Fruit fly (Drosophila melanogaster) whole organism, embryonic: Measurements from ENCODE around the gene inaF-B.

ENCODE experiments used
- Antp ChIP-seq: fragments of 200-800 bp; sonication (Bioruptor generic); optimal IDR thresholded peaks from 3 replicates; lab custom pipeline; 2016; ENCODE audit warnings: missing biosample characterization, missing genetic modification characterization
- Bdp1 ChIP-seq: fragments of 200-800 bp; sonication (Bioruptor generic); optimal IDR thresholded peaks from 3 replicates; lab custom pipeline; 2016; ENCODE audit warnings: missing biosample characterization, missing genetic modification characterization
- CG11085 ChIP-seq: fragments of 200-800 bp; sonication (Bioruptor generic); IDR thresholded peaks from 2 replicates; pipeline ENCODE4 v1.3.6; 2022; ENCODE audit warnings: missing biosample characterization, missing genetic modification characterization
- CG11504 ChIP-seq: fragments of 200-800 bp; sonication (Bioruptor generic); optimal IDR thresholded peaks from 3 replicates; lab custom pipeline; 2019; ENCODE audit warnings: missing biosample characterization, mild to moderate bottlenecking, missing genetic modification characterization, moderate library complexity
- CG12744 ChIP-seq: fragments of 200-800 bp; sonication (Bioruptor generic); optimal IDR thresholded peaks from 2 replicates; lab custom pipeline; 2016; ENCODE audit warnings: missing biosample characterization, missing genetic modification characterization
- CG13296 ChIP-seq: fragments of 200-800 bp; sonication (Bioruptor generic); optimal IDR thresholded peaks from 3 replicates; lab custom pipeline; 2018; ENCODE audit warnings: missing biosample characterization, mild to moderate bottlenecking, missing genetic modification characterization
- CG14014 ChIP-seq: fragments of 200-800 bp; sonication (Bioruptor generic); IDR thresholded peaks from 2 replicates; pipeline ENCODE4 v1.3.6; 2022; ENCODE audit warnings: missing biosample characterization, missing genetic modification characterization
- CG18011 ChIP-seq: fragments of 200-800 bp; sonication (Bioruptor generic); optimal IDR thresholded peaks from 2 replicates; lab custom pipeline; 2017; ENCODE audit warnings: missing biosample characterization, missing genetic modification characterization, mild to moderate bottlenecking, moderate library complexity, missing genotype
- CG2129 ChIP-seq: fragments of 200-800 bp; sonication (Bioruptor generic); IDR thresholded peaks from 2 replicates; pipeline ENCODE4 v1.3.6; 2022; ENCODE audit warnings: missing biosample characterization, missing genetic modification characterization; ENCODE audit not compliant: partially characterized antibody
- CG2875 ChIP-seq: fragments of 200-800 bp; sonication (Bioruptor generic); optimal IDR thresholded peaks from 2 replicates; lab custom pipeline; 2017; ENCODE audit warnings: missing biosample characterization, mild to moderate bottlenecking, missing genetic modification characterization, missing genetic modification reagents
- CG31224 ChIP-seq: fragments of 200-800 bp; sonication (Bioruptor generic); IDR thresholded peaks from 2 replicates; pipeline ENCODE4 v1.3.6; 2022; ENCODE audit warnings: missing biosample characterization, missing genetic modification characterization
- CG31388 ChIP-seq: fragments of 200-800 bp; sonication (Bioruptor generic); optimal IDR thresholded peaks from 2 replicates; lab custom pipeline; 2016; ENCODE audit warnings: missing biosample characterization, missing genetic modification characterization
- CG3281 ChIP-seq: fragments of 200-800 bp; sonication (Bioruptor generic); optimal IDR thresholded peaks from 3 replicates; lab custom pipeline; 2017; ENCODE audit warnings: missing biosample characterization, mild to moderate bottlenecking, missing genetic modification characterization
- CG3838 ChIP-seq: fragments of 200-800 bp; sonication (Bioruptor generic); optimal IDR thresholded peaks from 3 replicates; lab custom pipeline; 2016; ENCODE audit warnings: missing biosample characterization, missing genetic modification characterization
- CG4424 ChIP-seq: fragments of 200-800 bp; sonication (Bioruptor generic); optimal IDR thresholded peaks from 3 replicates; lab custom pipeline; 2016; ENCODE audit warnings: missing biosample characterization, missing genetic modification characterization
- CG4730 ChIP-seq: fragments of 200-800 bp; sonication (Bioruptor generic); IDR thresholded peaks from 2 replicates; pipeline ENCODE4 v1.3.6; 2022; ENCODE audit warnings: missing biosample characterization, missing genetic modification characterization
- CG7839 ChIP-seq: fragments of 200-800 bp; sonication (Bioruptor generic); optimal IDR thresholded peaks from 3 replicates; lab custom pipeline; 2018; ENCODE audit warnings: missing biosample characterization, mild to moderate bottlenecking, missing genetic modification characterization, moderate library complexity
- CG9609 ChIP-seq: fragments of 200-800 bp; sonication (Bioruptor generic); optimal IDR thresholded peaks from 3 replicates; lab custom pipeline; 2016; ENCODE audit warnings: missing biosample characterization, missing genetic modification characterization
- CG9876 ChIP-seq: fragments of 200-800 bp; sonication (Bioruptor generic); optimal IDR thresholded peaks from 2 replicates; lab custom pipeline; 2016; ENCODE audit warnings: missing biosample characterization, missing genetic modification characterization
- CG9932 ChIP-seq: fragments of 200-800 bp; sonication (Bioruptor generic); IDR thresholded peaks from 2 replicates; pipeline ENCODE4 v1.3.6; 2022; ENCODE audit warnings: missing biosample characterization, missing genetic modification characterization
- D19B ChIP-seq: fragments of 200-800 bp; sonication (Bioruptor generic); optimal IDR thresholded peaks from 2 replicates; lab custom pipeline; 2017; ENCODE audit warnings: missing biosample characterization, mild to moderate bottlenecking, missing genetic modification characterization
- Ets65A ChIP-seq: fragments of 200-800 bp; sonication (Bioruptor generic); peaks from one replicate; lab custom pipeline; 2016; ENCODE audit warnings: missing biosample characterization, missing genetic modification characterization
- HHEX ChIP-seq: fragments of 200-800 bp; sonication (Bioruptor generic); optimal IDR thresholded peaks from 3 replicates; lab custom pipeline; 2017; ENCODE audit warnings: missing biosample characterization, mild to moderate bottlenecking, missing genetic modification characterization, missing genetic modification reagents
- HLH3B ChIP-seq: fragments of 200-800 bp; sonication (Bioruptor generic); IDR thresholded peaks from 2 replicates; pipeline ENCODE4 v1.3.6; 2022; ENCODE audit warnings: missing biosample characterization, missing genetic modification characterization
- NfI ChIP-seq: fragments of 200-800 bp; sonication (Bioruptor generic); optimal IDR thresholded peaks from 3 replicates; lab custom pipeline; 2018; ENCODE audit warnings: missing biosample characterization, mild to moderate bottlenecking, missing genetic modification characterization, moderate library complexity
- Opbp ChIP-seq: fragments of 200-800 bp; sonication (Bioruptor generic); IDR thresholded peaks from 3 replicates; pipeline ENCODE4 v1.3.6; 2022; ENCODE audit warnings: missing biosample characterization, missing genetic modification characterization; ENCODE audit not compliant: partially characterized antibody
- Pdp1 ChIP-seq, 2 experiments: fragments of 200-800 bp; sonication (Bioruptor generic); optimal IDR thresholded peaks; 3 replicates each; lab custom pipeline; 2016; ENCODE audit warnings: missing biosample characterization in 2 of 2, missing genetic modification characterization in 2 of 2, mild to moderate bottlenecking in 1 of 2, moderate library complexity in 1 of 2
- Ravus ChIP-seq: fragments of 200-800 bp; sonication (Bioruptor generic); IDR thresholded peaks from 2 replicates; pipeline ENCODE4 v1.3.6; 2022; ENCODE audit warnings: missing biosample characterization, missing genetic modification characterization
- Rfx ChIP-seq: fragments of 200-800 bp; sonication (Bioruptor generic); IDR thresholded peaks from 2 replicates; pipeline ENCODE4 v1.3.6; 2022; ENCODE audit warnings: missing biosample characterization, missing genetic modification characterization
- Sox100B ChIP-seq: fragments of 200-800 bp; sonication (Bioruptor generic); optimal IDR thresholded peaks from 3 replicates; lab custom pipeline; 2018; ENCODE audit warnings: missing biosample characterization, mild to moderate bottlenecking, missing genetic modification characterization
- Ssrp ChIP-seq: fragments of 200-800 bp; sonication (Bioruptor generic); optimal IDR thresholded peaks from 2 replicates; lab custom pipeline; 2018; ENCODE audit warnings: missing biosample characterization, mild to moderate bottlenecking, missing genetic modification characterization, moderate library complexity
- ac ChIP-seq: fragments of 200-800 bp; sonication (Bioruptor generic); optimal IDR thresholded peaks from 3 replicates; lab custom pipeline; 2017; ENCODE audit warnings: missing biosample characterization, mild to moderate bottlenecking, missing genetic modification characterization
- al ChIP-seq: fragments of 200-800 bp; sonication (Bioruptor generic); IDR thresholded peaks from 2 replicates; pipeline ENCODE4 v1.3.6; 2022; ENCODE audit warnings: missing biosample characterization, missing genetic modification characterization
- ara ChIP-seq: fragments of 200-800 bp; sonication (Bioruptor generic); IDR thresholded peaks from 2 replicates; pipeline ENCODE4 v1.3.6; 2022; ENCODE audit warnings: missing biosample characterization, missing genetic modification characterization
- ato ChIP-seq: fragments of 200-800 bp; sonication (Bioruptor generic); IDR thresholded peaks from 2 replicates; pipeline ENCODE4 v1.3.6; 2022; ENCODE audit warnings: missing biosample characterization, missing genetic modification characterization; ENCODE audit not compliant: partially characterized antibody
- dan ChIP-seq: fragments of 200-800 bp; sonication (Bioruptor generic); IDR thresholded peaks from 2 replicates; pipeline ENCODE4 v1.3.6; 2022; ENCODE audit warnings: missing biosample characterization, missing genetic modification characterization
- ewg ChIP-seq: fragments of 200-800 bp; sonication (Bioruptor generic); optimal IDR thresholded peaks from 3 replicates; lab custom pipeline; 2017; ENCODE audit warnings: mild to moderate bottlenecking, missing biosample characterization, missing genetic modification reagents, missing genetic modification characterization
- fu2 ChIP-seq: fragments of 200-800 bp; sonication (Bioruptor generic); optimal IDR thresholded peaks from 2 replicates; lab custom pipeline; 2016; ENCODE audit warnings: missing biosample characterization, missing genetic modification characterization
- gem ChIP-seq: fragments of 200-800 bp; sonication (Bioruptor generic); optimal IDR thresholded peaks from 2 replicates; lab custom pipeline; 2019; ENCODE audit warnings: missing biosample characterization, mild to moderate bottlenecking, missing genetic modification characterization, moderate library complexity
- gt ChIP-seq: fragments of 200-800 bp; sonication (Bioruptor generic); IDR thresholded peaks from 2 replicates; pipeline ENCODE4 v1.3.6; 2022; ENCODE audit warnings: missing biosample characterization, missing genetic modification characterization
- ind ChIP-seq: fragments of 200-800 bp; sonication (Bioruptor generic); optimal IDR thresholded peaks from 3 replicates; lab custom pipeline; 2016; ENCODE audit warnings: missing biosample characterization, missing genetic modification characterization
- ken ChIP-seq: fragments of 200-800 bp; sonication (Bioruptor generic); IDR thresholded peaks from 3 replicates; pipeline ENCODE4 v1.3.6; 2022; ENCODE audit warnings: missing biosample characterization, missing genetic modification characterization
- mam ChIP-seq: fragments of 200-800 bp; sonication (Bioruptor generic); optimal IDR thresholded peaks from 3 replicates; lab custom pipeline; 2016; ENCODE audit warnings: missing biosample characterization, missing genetic modification characterization
- pho ChIP-seq: fragments of 200-800 bp; sonication (Bioruptor generic); optimal IDR thresholded peaks from 2 replicates; lab custom pipeline; 2016; ENCODE audit warnings: missing biosample characterization, missing genetic modification characterization
- psq ChIP-seq: fragments of 200-800 bp; sonication (Bioruptor generic); optimal IDR thresholded peaks from 2 replicates; lab custom pipeline; 2017; ENCODE audit warnings: missing biosample characterization, missing genetic modification characterization
- row ChIP-seq: fragments of 200-800 bp; sonication (Bioruptor generic); IDR thresholded peaks from 3 replicates; pipeline ENCODE4 v1.3.6; 2022; ENCODE audit warnings: missing biosample characterization, missing genetic modification characterization
- sens ChIP-seq: fragments of 200-800 bp; sonication (Bioruptor generic); peaks from one replicate; lab custom pipeline; 2016; ENCODE audit warnings: missing biosample characterization, missing genetic modification characterization
- slou ChIP-seq: fragments of 200-800 bp; sonication (Bioruptor generic); optimal IDR thresholded peaks from 3 replicates; lab custom pipeline; 2016; ENCODE audit warnings: missing biosample characterization, missing genetic modification characterization
- slp2 ChIP-seq: fragments of 200-800 bp; sonication (Bioruptor generic); optimal IDR thresholded peaks from 2 replicates; lab custom pipeline; 2016; ENCODE audit warnings: missing biosample characterization, missing genetic modification characterization
- sr ChIP-seq: fragments of 200-800 bp; sonication (Bioruptor generic); IDR thresholded peaks from 3 replicates; pipeline ENCODE4 v1.3.6; 2022; ENCODE audit warnings: missing biosample characterization, missing genetic modification characterization
- ssp ChIP-seq: fragments of 200-800 bp; sonication (Bioruptor generic); IDR thresholded peaks from 2 replicates; pipeline ENCODE4 v1.3.6; 2022; ENCODE audit warnings: missing biosample characterization, missing genetic modification characterization
- vvl ChIP-seq: fragments of 200-800 bp; sonication (Bioruptor generic); IDR thresholded peaks from 2 replicates; pipeline ENCODE4 v1.3.6; 2022; ENCODE audit warnings: missing biosample characterization, missing genetic modification characterization

Gene inaF-B

DNA sequence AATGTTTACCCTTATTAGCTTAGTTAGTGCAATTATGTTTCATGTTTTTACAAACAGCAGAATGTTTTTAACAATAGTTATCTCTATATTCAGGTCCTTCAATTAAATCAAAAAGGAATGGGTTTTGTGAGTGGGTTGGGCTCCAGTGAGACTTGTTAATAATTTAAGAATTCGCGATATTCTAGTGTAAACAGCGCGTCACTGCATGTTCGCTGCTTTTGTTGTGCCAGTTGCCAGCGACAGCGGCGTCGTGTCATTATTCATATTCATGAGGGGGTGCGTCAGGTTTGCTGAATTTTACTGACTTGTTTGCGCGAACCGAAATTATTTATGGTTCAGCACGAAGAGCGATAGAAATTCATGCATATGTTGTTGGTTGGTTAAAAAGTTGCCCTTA, 17.3 kb downstream of the inaF-B start, which contains the start of gene Amun (continued):
- peak; percentile 31; the same call in 1 of the 2 replicates for TF ChIP-seq CG31224
- TF ChIP-seq ato (GFP tag; lab: Robert Waterston, UW): no peak
- no peak for TF ChIP-seq Bdp1 (GFP tag; lab: Kevin White, UChicago)
- TF ChIP-seq CG18011 (GFP tag; lab: Kevin White, UChicago): no peak
- TF ChIP-seq ind (GFP tag; lab: Kevin White, UChicago): peak; percentile 39
- TF ChIP-seq CG9932: peak; percentile 64
- peak; percentile 18 for TF ChIP-seq CG31388 (GFP tag; lab: Kevin White, UChicago)
- TF ChIP-seq NfI (GFP tag; lab: Kevin White, UChicago): peak; percentile 32
- no peak for TF ChIP-seq D19B (GFP tag; lab: Kevin White, UChicago)
- TF ChIP-seq Ets65A (GFP tag; lab: Kevin White, UChicago): peak; percentile 90
- TF ChIP-seq ewg (GFP tag; lab: Kevin White, UChicago): peak; percentile 6
- no peak for TF ChIP-seq CG2875 (GFP tag; lab: Kevin White, UChicago)
- TF ChIP-seq ara (GFP tag; lab: Robert Waterston, UW): 0 out of 2 replicates have a peak, but pooled peaks have one; percentile 12
- TF ChIP-seq sr: no peak
- no peak for TF ChIP-seq Sox100B (GFP tag; lab: Kevin White, UChicago)
- TF ChIP-seq slp2 (GFP tag; lab: Kevin White, UChicago): peak; percentile 12
- no peak for TF ChIP-seq gt (GFP tag; lab: Robert Waterston, UW)
- TF ChIP-seq dan (GFP tag; lab: Robert Waterston, UW): no peak
- no peak for TF ChIP-seq Opbp (GFP tag; lab: Robert Waterston, UW)
- TF ChIP-seq CG11085 (GFP tag; lab: Robert Waterston, UW): peak; percentile 9; the same call in 1 of the 2 replicates
- peak; percentile 15 for TF ChIP-seq fu2 (GFP tag; lab: Kevin White, UChicago)
- TF ChIP-seq ssp (GFP tag; lab: Robert Waterston, UW): peak; percentile 46; the same call in 1 of the 2 replicates
- TF ChIP-seq vvl: peak; percentile 14; the same call in 1 of the 2 replicates
- TF ChIP-seq CG14014 (GFP tag; lab: Robert Waterston, UW): no peak; the same call in 1 of the 2 replicates
- TF ChIP-seq ac (GFP tag; lab: Kevin White, UChicago): no peak
- TF ChIP-seq HHEX (GFP tag; lab: Kevin White, UChicago): peak; percentile 13
- TF ChIP-seq CG7839 (tag; lab: Kevin White, UChicago): peak; percentile 8
- TF ChIP-seq Antp: peak; percentile 45
- TF ChIP-seq CG11504 (tag; lab: Kevin White, UChicago): peak; percentile 3
- TF ChIP-seq sens (GFP tag; lab: Kevin White, UChicago): peak; percentile 80
- no peak for TF ChIP-seq CG13296 (GFP tag; lab: Kevin White, UChicago)
- no peak; the same call in 2 of the 3 replicates for TF ChIP-seq row (GFP tag; lab: Robert Waterston, UW)
- TF ChIP-seq psq (GFP tag; lab: Kevin White, UChicago): no peak
- TF ChIP-seq slou (GFP tag; lab: Kevin White, UChicago): peak; percentile 42
- peak; percentile 9 for TF ChIP-seq CG3838 (GFP tag; lab: Kevin White, UChicago)
- TF ChIP-seq CG12744 (GFP tag; lab: Kevin White, UChicago): peak; percentile 35
- TF ChIP-seq CG2129 (GFP tag; lab: Robert Waterston, UW): no peak
- no peak for TF ChIP-seq Ravus (GFP tag; lab: Robert Waterston, UW)
- TF ChIP-seq Rfx: peak; percentile 73
- TF ChIP-seq ken: peak; percentile 60; the same call in 2 of the 3 replicates
- TF ChIP-seq al (GFP tag; lab: Robert Waterston, UW): peak; percentile 54
- peak; percentile 21 for TF ChIP-seq Ssrp (tag; lab: Kevin White, UChicago)
- TF ChIP-seq CG3281 (GFP tag; lab: Kevin White, UChicago): peak; percentile 36
- peak; percentile 55 for TF ChIP-seq mam (GFP tag; lab: Kevin White, UChicago)
- TF ChIP-seq CG9876 (GFP tag; lab: Kevin White, UChicago): no peak
- TF ChIP-seq CG9609 (GFP tag; lab: Kevin White, UChicago): no peak
- TF ChIP-seq Pdp1 (GFP tag; optimal IDR thresholded peaks at IDR 0.05; lab: Kevin White, UChicago): peak in 1 of 2 experiments; percentile 35
- TF ChIP-seq CG4730 (GFP tag; lab: Robert Waterston, UW): no peak
- peak; percentile 48; the same call in 1 of the 2 replicates for TF ChIP-seq HLH3B
- TF ChIP-seq pho (GFP tag; lab: Kevin White, UChicago): peak; percentile 21
- peak; percentile 25 for TF ChIP-seq CG4424 (GFP tag; lab: Kevin White, UChicago)
- peak; percentile 32 for TF ChIP-seq gem (tag; lab: Kevin White, UChicago)
